Worm (Caenorhabditis elegans) whole organism, L4 larva: ENCODE results near the gene acr-16.

Source experiments
- ZK337.2 ChIP-seq: fragments of 200-800 bp; sonication (Bioruptor generic); IDR thresholded peaks from 2 replicates; pipeline ENCODE4 v1.3.6; 2022; ENCODE audit warnings: missing genetic modification reagents, missing genetic modification characterization, missing compliant biosample characterization
- ceh-82 ChIP-seq: sonication (generic microtip); optimal IDR thresholded peaks from 2 replicates; lab custom pipeline; 2017; ENCODE audit warnings: missing biosample characterization, missing genetic modification characterization
- daf-12 ChIP-seq: fragments of 150-350 bp; optimal IDR thresholded peaks from 2 replicates; lab custom pipeline; 2014; ENCODE audit warnings: missing biosample characterization, missing genetic modification reagents, missing genetic modification characterization
- mxl-2 ChIP-seq: fragments of 200-800 bp; sonication (Bioruptor generic); conservative IDR thresholded peaks from 2 replicates; pipeline ENCODE4 v1.3.6; 2022; ENCODE audit warnings: missing genetic modification reagents, missing genetic modification characterization, missing compliant biosample characterization
- nhr-25 ChIP-seq: sonication (generic microtip); optimal IDR thresholded peaks from 2 replicates; lab custom pipeline; 2017; ENCODE audit warnings: missing genetic modification characterization, mild to moderate bottlenecking, missing compliant biosample characterization, antibody characterized with exemption, moderate library complexity, borderline replicate concordance; ENCODE audit not compliant: insufficient read depth
- nhr-77 ChIP-seq: fragments of 150-350 bp; optimal IDR thresholded peaks from 2 replicates; lab custom pipeline; 2014; ENCODE audit warnings: missing biosample characterization, missing genetic modification characterization
- pqm-1 ChIP-seq: sonication (generic microtip); optimal IDR thresholded peaks from 2 replicates; lab custom pipeline; 2017; ENCODE audit warnings: missing biosample characterization, missing genetic modification characterization
- unc-130 ChIP-seq: sonication (generic microtip); optimal IDR thresholded peaks from 2 replicates; lab custom pipeline; 2016; ENCODE audit warnings: missing genetic modification reagents, missing genetic modification characterization, missing compliant biosample characterization

- TF ChIP-seq ceh-82 (no peak), pqm-1 (tag; lab: Kevin White, UChicago) (no peak), daf-12 (tag; lab: Kevin White, UChicago) (no peak), mxl-2 (no peak), nhr-77 (tag; lab: Kevin White, UChicago) (no peak), unc-130 (GFP tag; lab: Kevin White, UChicago) (no peak), nhr-25 (tag; lab: Kevin White, UChicago) (no peak), ZK337.2 (GFP tag; lab: Robert Waterston, UW) (no peak)
These were observed 8.6 kb upstream of the acr-16 start, which contains the start of gene acr-15 for ce11 chrV:8552460-8552859.
